Fruit fly (Drosophila melanogaster) whole organism, embryonic: ENCODE results near the gene CG34309.

Experiments used
- ATbp ChIP-seq: fragments of 200-800 bp; sonication (Bioruptor generic); optimal IDR thresholded peaks from 2 replicates; lab custom pipeline; 2017; ENCODE audit warnings: missing biosample characterization, mild to moderate bottlenecking, missing genetic modification characterization, missing genetic modification reagents
- Abd-B ChIP-seq: fragments of 200-800 bp; sonication (Bioruptor generic); optimal IDR thresholded peaks from 2 replicates; lab custom pipeline; 2018; ENCODE audit warnings: missing biosample characterization, mild to moderate bottlenecking, missing genetic modification characterization, moderate library complexity
- Blimp-1 ChIP-seq: fragments of 200-800 bp; sonication (Bioruptor generic); optimal IDR thresholded peaks from 3 replicates; lab custom pipeline; 2018; ENCODE audit warnings: missing biosample characterization, missing genetic modification characterization, mild to moderate bottlenecking, moderate library complexity, missing genetic modification reagents
- CG10147 ChIP-seq: fragments of 200-800 bp; sonication (Bioruptor generic); optimal IDR thresholded peaks from 2 replicates; lab custom pipeline; 2019; ENCODE audit warnings: missing biosample characterization, mild to moderate bottlenecking, missing genetic modification characterization, moderate library complexity
- CG10209 ChIP-seq: fragments of 200-800 bp; sonication (Bioruptor generic); optimal IDR thresholded peaks from 3 replicates; lab custom pipeline; 2017; ENCODE audit warnings: missing biosample characterization, mild to moderate bottlenecking, missing genetic modification characterization, missing genetic modification reagents
- CG1024 ChIP-seq: fragments of 200-800 bp; sonication (Bioruptor generic); IDR thresholded peaks from 2 replicates; pipeline ENCODE4 v1.3.6; 2022; ENCODE audit warnings: missing biosample characterization, missing genetic modification characterization
- CG11398 ChIP-seq: fragments of 200-800 bp; sonication (Bioruptor generic); optimal IDR thresholded peaks from 2 replicates; lab custom pipeline; 2016; ENCODE audit warnings: missing biosample characterization, missing genetic modification characterization
- CG11696 ChIP-seq: fragments of 200-800 bp; sonication (Bioruptor generic); IDR thresholded peaks from 2 replicates; pipeline ENCODE4 v1.3.6; 2022; ENCODE audit warnings: missing biosample characterization, missing genetic modification characterization
- CG12299 ChIP-seq: fragments of 200-800 bp; sonication (Bioruptor generic); optimal IDR thresholded peaks from 2 replicates; lab custom pipeline; 2018; ENCODE audit warnings: missing biosample characterization, mild to moderate bottlenecking, missing genetic modification characterization
- CG12744 ChIP-seq: fragments of 200-800 bp; sonication (Bioruptor generic); optimal IDR thresholded peaks from 2 replicates; lab custom pipeline; 2016; ENCODE audit warnings: missing biosample characterization, missing genetic modification characterization
- CG14667 ChIP-seq: fragments of 200-800 bp; sonication (Bioruptor generic); IDR thresholded peaks from 2 replicates; pipeline ENCODE4 v1.3.6; 2022; ENCODE audit warnings: missing biosample characterization, missing genetic modification characterization
- CG1529 ChIP-seq: fragments of 200-800 bp; sonication (Bioruptor generic); optimal IDR thresholded peaks from 3 replicates; lab custom pipeline; 2018; ENCODE audit warnings: missing biosample characterization, missing genetic modification characterization
- CG16779 ChIP-seq: fragments of 200-800 bp; sonication (Bioruptor generic); IDR thresholded peaks from 2 replicates; pipeline ENCODE4 v1.3.6; 2022; ENCODE audit warnings: missing biosample characterization, missing genetic modification characterization
- CG17186 ChIP-seq: fragments of 200-800 bp; sonication (Bioruptor generic); optimal IDR thresholded peaks from 3 replicates; lab custom pipeline; 2017; ENCODE audit warnings: missing biosample characterization, missing genetic modification reagents, missing genetic modification characterization
- CG1792 ChIP-seq: fragments of 200-800 bp; sonication (Bioruptor generic); optimal IDR thresholded peaks from 2 replicates; lab custom pipeline; 2016; ENCODE audit warnings: missing biosample characterization, missing genetic modification characterization
- CG2120 ChIP-seq: fragments of 200-800 bp; sonication (Bioruptor generic); optimal IDR thresholded peaks from 3 replicates; lab custom pipeline; 2016; ENCODE audit warnings: missing biosample characterization, missing genetic modification characterization
- CG32772 ChIP-seq: fragments of 200-800 bp; sonication (Bioruptor generic); IDR thresholded peaks from 2 replicates; pipeline ENCODE4 v1.3.6; 2022; ENCODE audit warnings: missing biosample characterization, missing genetic modification characterization
- CG33557 ChIP-seq: fragments of 200-800 bp; sonication (Bioruptor generic); optimal IDR thresholded peaks from 2 replicates; lab custom pipeline; 2019; ENCODE audit warnings: missing biosample characterization, mild to moderate bottlenecking, missing genetic modification characterization, moderate library complexity
- CG6175 ChIP-seq: fragments of 200-800 bp; sonication (Bioruptor generic); IDR thresholded peaks from 3 replicates; pipeline ENCODE4 v1.3.6; 2022; ENCODE audit warnings: missing biosample characterization, missing genetic modification characterization
- CG8290 ChIP-seq, 3 experiments: fragments of 200-800 bp; sonication (Bioruptor generic); optimal IDR thresholded peaks; 2 replicates each; lab custom pipeline; 2016 to 2019; ENCODE audit warnings: missing biosample characterization in 3 of 3, missing genetic modification characterization in 3 of 3, mild to moderate bottlenecking in 2 of 3, moderate library complexity in 1 of 3
- D19A ChIP-seq: fragments of 200-800 bp; optimal IDR thresholded peaks from 3 replicates; lab custom pipeline; 2019; ENCODE audit warnings: missing biosample characterization, mild to moderate bottlenecking, missing genetic modification characterization, moderate library complexity
- Nf-YA ChIP-seq: fragments of 200-800 bp; sonication (Bioruptor generic); IDR thresholded peaks from 2 replicates; pipeline ENCODE4 v1.3.6; 2022; ENCODE audit warnings: missing biosample characterization, missing genetic modification characterization
- Trl ChIP-seq, 3 experiments: fragments of >200 bp in 2 of 3; fragments of 200-800 bp in 1 of 3; sonication (Bioruptor generic) in 1 of 3; optimal IDR thresholded peaks; 2 replicates in 1 of 3; 3 replicates in 2 of 3; lab custom pipeline; 2016 to 2017; ENCODE audit warnings: missing biosample characterization in 1 of 3, missing genetic modification characterization in 1 of 3
- ac ChIP-seq: fragments of 200-800 bp; sonication (Bioruptor generic); optimal IDR thresholded peaks from 3 replicates; lab custom pipeline; 2017; ENCODE audit warnings: missing biosample characterization, mild to moderate bottlenecking, missing genetic modification characterization
- corto ChIP-seq: fragments of 200-800 bp; sonication (Bioruptor generic); optimal IDR thresholded peaks from 2 replicates; lab custom pipeline; 2016; ENCODE audit warnings: missing biosample characterization, mild to moderate bottlenecking, missing genetic modification characterization, moderate library complexity
- croc ChIP-seq: fragments of 200-800 bp; sonication (Bioruptor generic); conservative IDR thresholded peaks from 3 replicates; pipeline ENCODE4 v1.3.6; 2022; ENCODE audit warnings: missing biosample characterization, missing genetic modification characterization
- da ChIP-seq: fragments of 200-800 bp; sonication (Bioruptor generic); optimal IDR thresholded peaks from 2 replicates; lab custom pipeline; 2016; ENCODE audit warnings: missing biosample characterization, missing genetic modification characterization
- dan ChIP-seq: fragments of 200-800 bp; sonication (Bioruptor generic); IDR thresholded peaks from 2 replicates; pipeline ENCODE4 v1.3.6; 2022; ENCODE audit warnings: missing biosample characterization, missing genetic modification characterization
- danr ChIP-seq: fragments of 200-800 bp; sonication (Bioruptor generic); IDR thresholded peaks from 2 replicates; pipeline ENCODE4 v1.3.6; 2022; ENCODE audit warnings: missing biosample characterization, missing genetic modification characterization
- dmrt99B ChIP-seq: fragments of 200-800 bp; sonication (Bioruptor generic); optimal IDR thresholded peaks from 2 replicates; lab custom pipeline; 2018; ENCODE audit warnings: missing biosample characterization, mild to moderate bottlenecking, missing genetic modification characterization, moderate library complexity
- esg ChIP-seq: fragments of 200-800 bp; sonication (Bioruptor generic); conservative IDR thresholded peaks from 2 replicates; pipeline ENCODE4 v1.3.6; 2022; ENCODE audit warnings: missing biosample characterization, missing genetic modification characterization
- gce ChIP-seq: fragments of 200-800 bp; sonication (Bioruptor generic); IDR thresholded peaks from 3 replicates; pipeline ENCODE4 v1.3.6; 2022; ENCODE audit warnings: missing biosample characterization, missing genetic modification characterization
- gsb ChIP-seq: fragments of 200-800 bp; sonication (Bioruptor generic); IDR thresholded peaks from 2 replicates; pipeline ENCODE4 v1.3.6; 2022; ENCODE audit warnings: missing biosample characterization, missing genetic modification characterization
- hb ChIP-seq: fragments of 200-800 bp; sonication (Bioruptor generic); IDR thresholded peaks from 3 replicates; pipeline ENCODE4 v1.3.6; 2022; ENCODE audit warnings: missing biosample characterization, missing genetic modification characterization; ENCODE audit not compliant: partially characterized antibody
- ind ChIP-seq: fragments of 200-800 bp; sonication (Bioruptor generic); optimal IDR thresholded peaks from 3 replicates; lab custom pipeline; 2016; ENCODE audit warnings: missing biosample characterization, missing genetic modification characterization
- insv ChIP-seq, 2 experiments: fragments of 200-800 bp; sonication (Bioruptor generic); optimal IDR thresholded peaks; 3 replicates each; lab custom pipeline; 2016 to 2018; ENCODE audit warnings: missing biosample characterization in 2 of 2, missing genetic modification characterization in 2 of 2
- lbe ChIP-seq: fragments of 200-800 bp; sonication (Bioruptor generic); optimal IDR thresholded peaks from 2 replicates; lab custom pipeline; 2016; ENCODE audit warnings: missing biosample characterization, mild to moderate bottlenecking, missing genetic modification characterization
- lilli ChIP-seq: fragments of 200-800 bp; sonication (Bioruptor generic); optimal IDR thresholded peaks from 3 replicates; lab custom pipeline; 2016; ENCODE audit warnings: missing biosample characterization, missing genetic modification characterization
- mirr ChIP-seq: fragments of 200-800 bp; sonication (Bioruptor generic); optimal IDR thresholded peaks from 3 replicates; lab custom pipeline; 2018; ENCODE audit warnings: missing biosample characterization, mild to moderate bottlenecking, missing genetic modification characterization
- nerfin-1 ChIP-seq: fragments of 200-800 bp; sonication (Bioruptor generic); optimal IDR thresholded peaks from 3 replicates; lab custom pipeline; 2019; ENCODE audit warnings: missing biosample characterization, mild to moderate bottlenecking, missing genetic modification characterization, moderate library complexity
- sens ChIP-seq: fragments of 200-800 bp; sonication (Bioruptor generic); peaks from one replicate; lab custom pipeline; 2016; ENCODE audit warnings: missing biosample characterization, missing genetic modification characterization
- slbo ChIP-seq: fragments of 200-800 bp; sonication (Bioruptor generic); IDR thresholded peaks from 2 replicates; pipeline ENCODE4 v1.3.6; 2022; ENCODE audit warnings: missing biosample characterization, missing genetic modification characterization
- sna ChIP-seq: fragments of 200-800 bp; sonication (Bioruptor generic); IDR thresholded peaks from 2 replicates; pipeline ENCODE4 v1.3.6; 2022; ENCODE audit warnings: missing biosample characterization, missing genetic modification characterization; ENCODE audit not compliant: partially characterized antibody
- twi ChIP-seq: fragments of 200-800 bp; optimal IDR thresholded peaks from 2 replicates; lab custom pipeline; 2019; ENCODE audit warnings: missing biosample characterization, mild to moderate bottlenecking, missing genetic modification characterization, moderate library complexity
- tx ChIP-seq: fragments of 200-800 bp; sonication (Bioruptor generic); optimal IDR thresholded peaks from 2 replicates; lab custom pipeline; 2016; ENCODE audit warnings: missing biosample characterization, missing genetic modification characterization
- wek ChIP-seq: fragments of 200-800 bp; sonication (Bioruptor generic); optimal IDR thresholded peaks from 3 replicates; lab custom pipeline; 2018; ENCODE audit warnings: missing biosample characterization, mild to moderate bottlenecking, missing genetic modification characterization, moderate library complexity
- zfh2 ChIP-seq: fragments of 200-800 bp; sonication (Bioruptor generic); optimal IDR thresholded peaks from 2 replicates; lab custom pipeline; 2016; ENCODE audit warnings: missing biosample characterization, missing genetic modification characterization

Gene CG34309

DNA sequence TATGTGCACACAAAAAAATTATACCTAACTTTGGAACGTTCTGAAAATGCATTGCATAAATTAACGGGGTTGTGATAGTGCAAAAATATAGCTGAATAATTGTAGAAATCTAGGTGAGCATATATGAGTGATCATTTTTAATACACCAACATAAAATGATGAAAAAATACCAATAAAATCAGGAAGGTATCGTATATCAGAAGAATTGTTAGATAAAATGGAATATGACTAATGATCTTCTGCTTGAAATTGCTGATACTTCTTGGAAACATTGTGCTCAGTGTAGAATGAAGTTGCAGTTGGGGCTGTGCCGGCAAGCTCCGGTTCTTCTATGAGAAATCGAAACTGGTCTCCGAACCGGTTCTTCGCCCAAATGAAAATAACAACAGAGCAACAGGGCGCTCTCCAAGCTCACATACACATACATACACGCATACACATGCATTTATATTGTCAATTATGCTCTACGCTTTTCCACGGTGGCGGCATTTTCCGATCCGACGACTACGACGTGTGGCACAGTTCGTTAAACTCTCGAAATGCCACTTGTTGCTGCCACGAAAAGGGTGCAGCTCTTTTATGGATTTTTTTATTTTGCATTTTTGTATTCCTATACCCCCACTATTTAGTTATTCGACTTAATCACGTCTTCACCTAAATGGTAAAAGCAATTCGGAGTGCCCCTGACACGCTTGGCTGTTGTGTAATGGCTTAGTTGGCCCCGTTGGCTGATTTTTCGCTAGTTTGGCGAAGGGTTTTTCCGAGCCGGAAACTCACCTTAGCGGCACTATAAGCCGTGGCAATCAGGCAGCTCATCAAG lies 28.7 kb downstream of the CG34309 start (continued):
- TF ChIP-seq ac (GFP tag; lab: Kevin White, UChicago) = peak; percentile 6
- TF ChIP-seq CG6175 (GFP tag; lab: Robert Waterston, UW) = 0 out of 3 replicates have a peak, but pooled peaks have one; percentile 32
- peak; percentile 83 for TF ChIP-seq CG32772 (GFP tag; lab: Robert Waterston, UW)
- TF ChIP-seq wek = peak; percentile 61
- TF ChIP-seq CG12299 (tag; lab: Kevin White, UChicago) = peak; percentile 70
- peak; percentile 89 for TF ChIP-seq CG1529 (GFP tag; lab: Kevin White, UChicago)
- peak; percentile 84 for TF ChIP-seq D19A
- peak; percentile 79 for TF ChIP-seq ATbp
- peak; percentile 79 for TF ChIP-seq CG14667 (GFP tag; lab: Robert Waterston, UW)
- TF ChIP-seq dmrt99B = peak; percentile 96
- no peak; the same call in 1 of the 2 replicates for TF ChIP-seq sna (GFP tag; lab: Robert Waterston, UW)
- peak; percentile 99 for TF ChIP-seq sens (GFP tag; lab: Kevin White, UChicago)
- TF ChIP-seq dan = peak; percentile 65; the same call in 1 of the 2 replicates
- peak; percentile 64; the same call in 1 of the 2 replicates for TF ChIP-seq CG1024
- TF ChIP-seq esg (GFP tag; lab: Robert Waterston, UW) = peak; percentile 86
- peak; percentile 80 for TF ChIP-seq twi (tag; lab: Kevin White, UChicago)
- TF ChIP-seq Trl (optimal IDR thresholded peaks at IDR 0.05; lab: Kevin White, UChicago) = peak; percentile 25 to 26
- peak; percentile 88 for TF ChIP-seq Trl (GFP tag; optimal IDR thresholded peaks at IDR 0.05; lab: Kevin White, UChicago)
- 0 out of 2 replicates have a peak, but pooled peaks have one; percentile 14 for TF ChIP-seq Nf-YA (GFP tag; lab: Robert Waterston, UW)
- peak; percentile 84 for TF ChIP-seq nerfin-1
- TF ChIP-seq da (GFP tag; lab: Kevin White, UChicago) = peak; percentile 76
- TF ChIP-seq danr = peak; percentile 81
- TF ChIP-seq CG8290 (GFP tag; optimal IDR thresholded peaks at IDR 0.05; lab: Kevin White, UChicago) = peak; percentile 88
- TF ChIP-seq CG8290 (tag; optimal IDR thresholded peaks at IDR 0.05; lab: Kevin White, UChicago) = peak; percentile 58 to 77
- TF ChIP-seq zfh2 (GFP tag; lab: Kevin White, UChicago) = peak; percentile 86
- TF ChIP-seq gce (GFP tag; lab: Robert Waterston, UW) = peak; percentile 81; the same call in 2 of the 3 replicates
- TF ChIP-seq CG16779 (GFP tag; lab: Robert Waterston, UW) = peak; percentile 63; the same call in 1 of the 2 replicates
- TF ChIP-seq mirr = peak; percentile 23
- peak; percentile 48 for TF ChIP-seq corto (GFP tag; lab: Kevin White, UChicago)
- TF ChIP-seq lilli (GFP tag; lab: Kevin White, UChicago) = peak; percentile 91
- peak; percentile 92 for TF ChIP-seq CG2120 (GFP tag; lab: Kevin White, UChicago)
- TF ChIP-seq CG11398 (GFP tag; lab: Kevin White, UChicago) = peak; percentile 89
- TF ChIP-seq CG33557 (GFP tag; lab: Kevin White, UChicago) = peak; percentile 92
- no peak for TF ChIP-seq hb (GFP tag; lab: Robert Waterston, UW)
- TF ChIP-seq croc (GFP tag; lab: Robert Waterston, UW) = peak; percentile 81
- TF ChIP-seq Abd-B (GFP tag; lab: Kevin White, UChicago) = peak; percentile 92
- peak; percentile 86 for TF ChIP-seq tx (GFP tag; lab: Kevin White, UChicago)
- peak; percentile 62; the same call in 1 of the 2 replicates for TF ChIP-seq CG11696 (GFP tag; lab: Robert Waterston, UW)
- peak; percentile 86 for TF ChIP-seq ind (GFP tag; lab: Kevin White, UChicago)
- TF ChIP-seq lbe (GFP tag; lab: Kevin White, UChicago) = peak; percentile 69
- TF ChIP-seq CG12744 = peak; percentile 86
- peak; percentile 6 to 47 for TF ChIP-seq insv (GFP tag; optimal IDR thresholded peaks at IDR 0.05; lab: Kevin White, UChicago)
- peak; percentile 82 for TF ChIP-seq slbo
- peak; percentile 79 for TF ChIP-seq CG1792 (GFP tag; lab: Kevin White, UChicago)
- TF ChIP-seq CG17186 (GFP tag; lab: Kevin White, UChicago) = peak; percentile 55
- peak; percentile 94 for TF ChIP-seq CG10209
- TF ChIP-seq CG10147 (GFP tag; lab: Kevin White, UChicago) = peak; percentile 80
- peak; percentile 68 for TF ChIP-seq gsb (GFP tag; lab: Robert Waterston, UW)
- TF ChIP-seq Blimp-1 (GFP tag; lab: Kevin White, UChicago) = peak; percentile 92
